Worm (Caenorhabditis elegans): ENCODE data around the gene C35A5.5.
A peak's percentile ranks its signal among the peaks of the same experiment; 100 is the strongest.

C35A5.5 gene

DNA sequence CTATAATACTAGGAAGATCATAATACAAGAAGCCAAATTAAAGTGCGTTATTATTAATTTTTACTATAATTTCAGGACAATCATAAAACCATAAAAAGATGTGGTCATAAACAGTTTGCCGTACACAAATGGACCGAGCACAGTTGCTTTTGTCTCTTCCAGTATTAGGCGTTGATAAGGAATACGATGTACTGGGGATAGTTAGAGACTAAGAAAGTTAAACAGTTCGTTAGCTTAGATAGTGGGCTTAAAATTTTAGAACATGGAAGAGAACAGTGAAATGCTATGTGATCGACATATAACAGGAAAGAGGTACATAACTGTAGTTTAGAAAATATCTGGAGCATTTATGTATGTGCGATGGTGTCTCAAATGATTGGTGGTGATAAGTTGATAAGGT is 20.3 kb upstream of the C35A5.5 start (continued):
- TF ChIP-seq mxl-2 (GFP tag; conservative IDR thresholded peaks at IDR 0.05) (no peak), duxl-1 (tag; optimal IDR thresholded peaks at IDR 0.05; ENCODE audit: poor library complexity) (no peak), T26A8.4 (GFP tag; IDR thresholded peaks at IDR 0.05) (no peak), ama-1 (optimal IDR thresholded peaks at IDR 0.05) (no peak), daf-8 (GFP tag; IDR thresholded peaks at IDR 0.05) (no peak), snpc-1.2 (GFP tag; IDR thresholded peaks at IDR 0.05) (no peak), zip-11 (GFP tag; IDR thresholded peaks at IDR 0.05) (no peak), lin-29 (GFP tag; IDR thresholded peaks at IDR 0.05) (no peak), arid-1 (GFP tag; conservative IDR thresholded peaks at IDR 0.05) (no peak), F49E8.2 (tag; optimal IDR thresholded peaks at IDR 0.05; ENCODE audit: borderline replicate concordance) (no peak), gei-8 (GFP tag; optimal IDR thresholded peaks at IDR 0.05) (no peak), pqm-1 (tag; optimal IDR thresholded peaks at IDR 0.05) (peak; percentile 53)

ce11 chrV:10489998-10490397 is 15.7 kb upstream of the C35A5.5 start, which contains the start of gene ncx-5:
Gene ncx-5 (minus strand): TSS chrV:10490098.
- TF ChIP-seq F26F4.8 (GFP tag; conservative IDR thresholded peaks at IDR 0.05) (no peak), ceh-32 (tag; optimal IDR thresholded peaks at IDR 0.05; ENCODE audit: poor library complexity) (no peak), fkh-10 (GFP tag; optimal IDR thresholded peaks at IDR 0.05) (no peak), rbr-2 (tag; optimal IDR thresholded peaks at IDR 0.05) (no peak), lin-38 (GFP tag; IDR thresholded peaks at IDR 0.05) (no peak), hmg-1.1 (GFP tag; IDR thresholded peaks at IDR 0.05) (no peak), php-3 (GFP tag; IDR thresholded peaks at IDR 0.05) (no peak), mxl-3 (GFP tag; optimal IDR thresholded peaks at IDR 0.05) (no peak), hif-1 (tag; optimal IDR thresholded peaks at IDR 0.05) (no peak), egl-43 (GFP tag; IDR thresholded peaks at IDR 0.05) (no peak), lin-15B (tag; optimal IDR thresholded peaks at IDR 0.05) (no peak), unc-62 (GFP tag; optimal IDR thresholded peaks at IDR 0.05 in 1 of 2) (no peak), unc-62 (tag; optimal IDR thresholded peaks at IDR 0.05) (no peak), spr-3 (GFP tag; optimal IDR thresholded peaks at IDR 0.05) (no peak), hlh-11 (tag; optimal IDR thresholded peaks at IDR 0.05) (no peak), mes-2 (tag; optimal IDR thresholded peaks at IDR 0.05; ENCODE audit: poor library complexity, severe bottlenecking) (no peak), nhr-76 (tag; optimal IDR thresholded peaks at IDR 0.05) (no peak), lin-39 (tag; optimal IDR thresholded peaks at IDR 0.05) (no peak), nhr-41 (GFP tag; IDR thresholded peaks at IDR 0.05) (no peak)

DNA sequence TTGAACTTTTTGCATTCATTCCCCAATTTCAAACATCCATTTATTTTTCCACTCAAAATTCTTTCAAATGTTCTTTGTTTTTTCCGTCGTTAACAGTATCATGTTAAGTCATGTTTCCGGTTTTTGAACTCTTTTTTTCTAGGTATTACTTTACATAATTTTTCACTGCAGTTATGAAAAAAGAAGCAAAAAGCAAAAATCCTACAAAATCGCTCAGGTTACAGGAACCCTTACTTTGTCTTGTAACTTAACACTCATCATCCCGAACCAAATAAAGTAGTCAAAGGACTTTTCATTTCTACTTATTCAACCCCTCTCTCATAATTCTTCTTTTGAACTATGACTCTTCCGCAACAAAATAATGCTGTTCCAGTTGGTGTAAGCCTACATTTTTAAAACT is 14.2 kb upstream of the C35A5.5 start, which contains the start of gene aqp-5:
aqp-5 (plus strand) TSS at position 301 of the 400 bp plus-strand sequence.
- TF ChIP-seq gei-8 (GFP tag; optimal IDR thresholded peaks at IDR 0.05) = no peak
- TF ChIP-seq jun-1 (tag; optimal IDR thresholded peaks at IDR 0.05) = no peak
- TF ChIP-seq zfp-2 (tag; optimal IDR thresholded peaks at IDR 0.05) = no peak
- TF ChIP-seq nhr-11 (tag; optimal IDR thresholded peaks at IDR 0.05) = no peak
- no peak for TF ChIP-seq madf-9 (GFP tag; conservative IDR thresholded peaks at IDR 0.05)
- no peak for TF ChIP-seq ama-1 (optimal IDR thresholded peaks at IDR 0.05)
- TF ChIP-seq hmg-1.1 (GFP tag; IDR thresholded peaks at IDR 0.05) = no peak
- TF ChIP-seq lin-38 (GFP tag; IDR thresholded peaks at IDR 0.05) = no peak
- TF ChIP-seq Y75B8A.6 (GFP tag; IDR thresholded peaks at IDR 0.05) = no peak
- no peak for TF ChIP-seq fos-1 (tag; optimal IDR thresholded peaks at IDR 0.05)
- no peak for TF ChIP-seq egl-27 (tag; optimal IDR thresholded peaks at IDR 0.05)
- TF ChIP-seq mdt-29 (GFP tag; IDR thresholded peaks at IDR 0.05) = no peak
- TF ChIP-seq hlh-11 (tag; optimal IDR thresholded peaks at IDR 0.05) = no peak
- no peak for TF ChIP-seq arid-1 (GFP tag; conservative IDR thresholded peaks at IDR 0.05)

All from whole organism, L4 larva.